Worm (Caenorhabditis elegans): ENCODE results near the gene C13F10.1.
A peak's percentile ranks its signal among the peaks of the same experiment; 100 is the strongest.

C13F10.1 gene

ce11 chrV:7199932-7200331, 23.9 kb upstream of the C13F10.1 start, which contains the start of gene F09G2.1:
Gene F09G2.1 (plus strand): TSS chrV:7200232.
- TF ChIP-seq ztf-4 (tag; optimal IDR thresholded peaks at IDR 0.05), result no peak
- TF ChIP-seq pax-3 (tag; optimal IDR thresholded peaks at IDR 0.05), result no peak
- TF ChIP-seq hpl-2 (GFP tag; optimal IDR thresholded peaks at IDR 0.05), result no peak
- TF ChIP-seq elt-2 (tag; optimal IDR thresholded peaks at IDR 0.05), result no peak
- TF ChIP-seq dpl-1 (GFP tag; optimal IDR thresholded peaks at IDR 0.05), result no peak
- TF ChIP-seq mdl-1 (tag; optimal IDR thresholded peaks at IDR 0.05), result no peak
- no peak for TF ChIP-seq sox-4 (tag; optimal IDR thresholded peaks at IDR 0.05)
- TF ChIP-seq fkh-10 (GFP tag; optimal IDR thresholded peaks at IDR 0.05), result no peak
- TF ChIP-seq pag-3 (tag; optimal IDR thresholded peaks at IDR 0.05; ENCODE audit: borderline replicate concordance, insufficient read depth), result no peak
- TF ChIP-seq nhr-90 (tag; optimal IDR thresholded peaks at IDR 0.05; ENCODE audit: poor library complexity), result no peak
- no peak for TF ChIP-seq C16A3.4 (tag; optimal IDR thresholded peaks at IDR 0.05)
- no peak for TF ChIP-seq vab-15 (tag; optimal IDR thresholded peaks at IDR 0.05)
- no peak for TF ChIP-seq nhr-28 (tag; optimal IDR thresholded peaks at IDR 0.05)
- TF ChIP-seq ets-5 (GFP tag; IDR thresholded peaks at IDR 0.05), result no peak
- TF ChIP-seq nhr-85 (tag), result no peak

- no peak for TF ChIP-seq C34B4.2 (tag; optimal IDR thresholded peaks at IDR 0.05)
- TF ChIP-seq sup-37 (GFP tag; optimal IDR thresholded peaks at IDR 0.05), result no peak
- no peak for TF ChIP-seq efl-1 (optimal IDR thresholded peaks at IDR 0.05)
- peak in 1 of 2 experiments; percentile 21 for TF ChIP-seq efl-1 (GFP tag; optimal IDR thresholded peaks at IDR 0.05 in 1 of 2)
- TF ChIP-seq nhr-85 (tag), result no peak
Measured at ce11 chrV:7201353-7201752, 22.5 kb upstream of the C13F10.1 start.

- TF ChIP-seq unc-130 (tag; optimal IDR thresholded peaks at IDR 0.05), result no peak
- no peak for TF ChIP-seq unc-98 (GFP tag; IDR thresholded peaks at IDR 0.05)
- TF ChIP-seq efl-1 (optimal IDR thresholded peaks at IDR 0.05), result no peak
- peak in 1 of 2 experiments; percentile 82 for TF ChIP-seq efl-1 (GFP tag; optimal IDR thresholded peaks at IDR 0.05 in 1 of 2)
- TF ChIP-seq ztf-4 (tag; optimal IDR thresholded peaks at IDR 0.05), result no peak
- TF ChIP-seq isw-1 (GFP tag; IDR thresholded peaks at IDR 0.05), result no peak
Measured at ce11 chrV:7209001-7209400, 14.9 kb upstream of the C13F10.1 start.

- TF ChIP-seq C04F5.9 (tag; optimal IDR thresholded peaks at IDR 0.05), result no peak
Measured at ce11 chrV:7214802-7215201, 9.1 kb upstream of the C13F10.1 start, which contains the start of gene soap-1. Gene soap-1 (minus strand): TSS chrV:7214902.

- TF ChIP-seq vab-15 (tag; optimal IDR thresholded peaks at IDR 0.05), result no peak
- peak in 1 of 3 experiments; percentile 19 for TF ChIP-seq ceh-82 (tag; optimal IDR thresholded peaks at IDR 0.05)
- TF ChIP-seq nhr-90 (tag; optimal IDR thresholded peaks at IDR 0.05; ENCODE audit: poor library complexity), result no peak
- TF ChIP-seq isw-1 (GFP tag; IDR thresholded peaks at IDR 0.05), result peak; percentile 20
- TF ChIP-seq lsy-2 (tag; optimal IDR thresholded peaks at IDR 0.05), result peak in 1 of 2 experiments; percentile 22
- TF ChIP-seq dpl-1 (GFP tag; optimal IDR thresholded peaks at IDR 0.05), result peak in 1 of 3 experiments; percentile 0
- TF ChIP-seq lin-14 (GFP tag; optimal IDR thresholded peaks at IDR 0.05), result peak; percentile 54
- TF ChIP-seq egl-27 (tag; optimal IDR thresholded peaks at IDR 0.05), result no peak
- TF ChIP-seq unc-86 (tag; optimal IDR thresholded peaks at IDR 0.05), result peak; percentile 1
- peak; percentile 4 to 11 for TF ChIP-seq efl-1 (optimal IDR thresholded peaks at IDR 0.05)
- TF ChIP-seq efl-1 (GFP tag; optimal IDR thresholded peaks at IDR 0.05 in 1 of 2), result no peak
- TF ChIP-seq elt-3 (tag; optimal IDR thresholded peaks at IDR 0.05), result no peak
Measured at ce11 chrV:7216016-7216415, 7.9 kb upstream of the C13F10.1 start.

ce11 chrV:7218988-7219387, 4.9 kb upstream of the C13F10.1 start, which contains the start of gene C13F10.5:
Gene C13F10.5 (minus strand): TSS chrV:7219088.
- TF ChIP-seq elt-2 (tag; optimal IDR thresholded peaks at IDR 0.05) (no peak), ceh-90 (tag; optimal IDR thresholded peaks at IDR 0.05) (no peak)
